Fruit fly (Drosophila melanogaster): ENCODE data around the gene Lgr4.

The Lgr4 gene

DNA sequence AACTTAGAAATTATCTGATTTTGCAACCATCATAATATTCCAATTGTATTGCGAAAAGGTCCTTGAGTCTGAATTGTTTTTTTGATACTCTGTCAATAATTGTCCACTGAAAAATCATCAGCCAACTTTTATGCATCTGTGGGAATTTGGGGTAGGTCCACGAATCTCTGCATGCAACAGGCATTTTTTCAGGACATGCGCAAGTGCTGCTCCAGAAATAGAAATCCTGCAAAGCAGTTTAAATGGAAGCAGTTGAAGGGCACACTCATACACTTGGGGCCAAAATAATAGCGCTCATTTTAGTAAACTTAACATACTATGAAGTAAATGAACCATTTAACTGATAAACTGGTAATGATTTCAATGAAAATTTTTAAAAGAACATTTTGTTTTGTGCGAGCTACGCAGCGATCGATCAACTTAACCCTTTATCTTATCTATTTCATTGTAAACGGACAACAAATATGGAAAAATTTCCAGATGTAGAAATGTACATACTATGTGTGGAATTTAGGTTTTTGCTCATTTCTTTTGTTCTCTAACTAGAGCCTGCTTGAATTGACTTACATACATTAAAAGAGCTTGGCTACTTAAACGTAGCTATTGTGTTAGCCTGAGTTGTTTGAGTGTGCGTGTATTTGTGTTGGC lies 58.7 kb downstream of the Lgr4 start:
- TF ChIP-seq Abd-B (GFP tag; optimal IDR thresholded peaks at IDR 0.05) (peak; percentile 42), CG1233 (GFP tag; optimal IDR thresholded peaks at IDR 0.05) (peak; percentile 77), CG18599 (GFP tag; optimal IDR thresholded peaks at IDR 0.05) (peak; percentile 77), CG8089 (GFP tag; optimal IDR thresholded peaks at IDR 0.05) (peak; percentile 63), CG32532 (GFP tag; IDR thresholded peaks at IDR 0.05) (peak; percentile 34; the same call in 1 of the 2 replicates), fu2 (GFP tag; optimal IDR thresholded peaks at IDR 0.05) (peak; percentile 45), CG6683 (GFP tag; optimal IDR thresholded peaks at IDR 0.05) (peak; percentile 50), Hmx (GFP tag; optimal IDR thresholded peaks at IDR 0.05) (peak; percentile 25), Myb (GFP tag; optimal IDR thresholded peaks at IDR 0.05) (no peak), CG9817 (tag; optimal IDR thresholded peaks at IDR 0.05) (peak; percentile 53), kni (GFP tag; optimal IDR thresholded peaks at IDR 0.05) (no peak), knrl (GFP tag; IDR thresholded peaks at IDR 0.05; ENCODE audit: partially characterized antibody) (no peak), CG2120 (GFP tag; optimal IDR thresholded peaks at IDR 0.05) (peak; percentile 72), CG32767 (GFP tag; IDR thresholded peaks at IDR 0.05) (peak; percentile 50; the same call in 1 of the 2 replicates), Bdp1 (GFP tag; optimal IDR thresholded peaks at IDR 0.05) (peak; percentile 34), D19B (GFP tag; optimal IDR thresholded peaks at IDR 0.05) (peak; percentile 50), CG11247 (GFP tag; IDR thresholded peaks at IDR 0.05) (no peak), Rx (GFP tag; IDR thresholded peaks at IDR 0.05) (no peak), CG42726 (GFP tag; IDR thresholded peaks at IDR 0.05; ENCODE audit: partially characterized antibody) (no peak), klu (GFP tag; IDR thresholded peaks at IDR 0.05) (0 out of 2 replicates have a peak, but pooled peaks have one; percentile 21), trem (tag; optimal IDR thresholded peaks at IDR 0.05) (peak; percentile 61), C15 (GFP tag; IDR thresholded peaks at IDR 0.05) (no peak), Nf-YC (tag; optimal IDR thresholded peaks at IDR 0.05) (peak; percentile 55), sna (GFP tag; IDR thresholded peaks at IDR 0.05; ENCODE audit: partially characterized antibody) (no peak), CG17359 (tag; optimal IDR thresholded peaks at IDR 0.05) (peak; percentile 66), slp2 (GFP tag; optimal IDR thresholded peaks at IDR 0.05) (peak; percentile 71), CG10565 (GFP tag; optimal IDR thresholded peaks at IDR 0.05) (peak; percentile 33), dimm (GFP tag; IDR thresholded peaks at IDR 0.05) (no peak), MBD-R2 (GFP tag; IDR thresholded peaks at IDR 0.05) (no peak), crp (GFP tag; optimal IDR thresholded peaks at IDR 0.05) (peak in 1 of 2 experiments; percentile 8), jing (GFP tag; optimal IDR thresholded peaks at IDR 0.05) (peak; percentile 58), CG6813 (GFP tag; optimal IDR thresholded peaks at IDR 0.05) (peak; percentile 1), grn (GFP tag; optimal IDR thresholded peaks at IDR 0.05) (peak; percentile 32), CG1602 (GFP tag; optimal IDR thresholded peaks at IDR 0.05) (peak; percentile 73), CG10979 (tag; optimal IDR thresholded peaks at IDR 0.05) (peak; percentile 81), tin (GFP tag; optimal IDR thresholded peaks at IDR 0.05) (peak; percentile 72), Poxn (GFP tag; IDR thresholded peaks at IDR 0.05) (no peak), CG9876 (GFP tag; optimal IDR thresholded peaks at IDR 0.05) (peak; percentile 41), Xbp1 (GFP tag; optimal IDR thresholded peaks at IDR 0.05) (peak; percentile 69), CG9932 (GFP tag; IDR thresholded peaks at IDR 0.05) (peak; percentile 55), CG34376 (GFP tag; optimal IDR thresholded peaks at IDR 0.05) (peak; percentile 63), dati (GFP tag; IDR thresholded peaks at IDR 0.05) (no peak), CG14860 (GFP tag; IDR thresholded peaks at IDR 0.05; ENCODE audit: partially characterized antibody) (no peak), Meics (GFP tag; optimal IDR thresholded peaks at IDR 0.05) (peak; percentile 81), Lpt (GFP tag; optimal IDR thresholded peaks at IDR 0.05) (no peak), GATAe (GFP tag; conservative IDR thresholded peaks at IDR 0.05) (no peak), ems (GFP tag; optimal IDR thresholded peaks at IDR 0.05) (peak; percentile 67), Gsc (GFP tag; IDR thresholded peaks at IDR 0.05) (0 out of 2 replicates have a peak, but pooled peaks have one; percentile 23), en (GFP tag; optimal IDR thresholded peaks at IDR 0.05) (peak; percentile 52), CG4424 (GFP tag; optimal IDR thresholded peaks at IDR 0.05) (peak; percentile 73)

Data from whole organism, embryonic.